Fruit fly (Drosophila melanogaster) whole organism, embryonic: Measurements from ENCODE around the gene Ada1-2.
A peak's percentile ranks its signal among the peaks of the same experiment; 100 is the strongest.

Experiments
- Atf-2 ChIP-seq: fragments of 200-800 bp; sonication (Bioruptor generic); optimal IDR thresholded peaks from 2 replicates; lab custom pipeline; 2016; ENCODE audit warnings: missing biosample characterization, missing genetic modification characterization
- Bteb2 ChIP-seq: fragments of 200-800 bp; sonication (Bioruptor generic); optimal IDR thresholded peaks from 2 replicates; lab custom pipeline; 2016; ENCODE audit warnings: missing biosample characterization, missing genetic modification characterization
- CG1024 ChIP-seq: fragments of 200-800 bp; sonication (Bioruptor generic); IDR thresholded peaks from 2 replicates; pipeline ENCODE4 v1.3.6; 2022; ENCODE audit warnings: missing biosample characterization, missing genetic modification characterization
- CG10366 ChIP-seq: fragments of 200-800 bp; sonication (Bioruptor generic); IDR thresholded peaks from 2 replicates; pipeline ENCODE4 v1.3.6; 2022; ENCODE audit warnings: missing biosample characterization, missing genetic modification characterization
- CG10565 ChIP-seq: fragments of 200-800 bp; sonication (Bioruptor generic); optimal IDR thresholded peaks from 3 replicates; lab custom pipeline; 2016; ENCODE audit warnings: missing biosample characterization, mild to moderate bottlenecking, missing genetic modification characterization
- CG10959 ChIP-seq: fragments of 200-800 bp; sonication (Bioruptor generic); IDR thresholded peaks from 2 replicates; pipeline ENCODE4 v1.3.6; 2022; ENCODE audit warnings: missing biosample characterization, missing genetic modification characterization
- CG11247 ChIP-seq: fragments of 200-800 bp; sonication (Bioruptor generic); IDR thresholded peaks from 2 replicates; pipeline ENCODE4 v1.3.6; 2022; ENCODE audit warnings: missing biosample characterization, missing genetic modification characterization
- CG12071 ChIP-seq: fragments of 200-800 bp; sonication (Bioruptor generic); optimal IDR thresholded peaks from 3 replicates; lab custom pipeline; 2018; ENCODE audit warnings: missing biosample characterization, mild to moderate bottlenecking, missing genetic modification characterization
- CG12299 ChIP-seq: fragments of 200-800 bp; sonication (Bioruptor generic); optimal IDR thresholded peaks from 2 replicates; lab custom pipeline; 2018; ENCODE audit warnings: missing biosample characterization, mild to moderate bottlenecking, missing genetic modification characterization
- CG14014 ChIP-seq: fragments of 200-800 bp; sonication (Bioruptor generic); IDR thresholded peaks from 2 replicates; pipeline ENCODE4 v1.3.6; 2022; ENCODE audit warnings: missing biosample characterization, missing genetic modification characterization
- CG14965 ChIP-seq: fragments of 200-800 bp; sonication (Bioruptor generic); optimal IDR thresholded peaks from 2 replicates; lab custom pipeline; 2016; ENCODE audit warnings: missing biosample characterization, missing genetic modification characterization, borderline replicate concordance
- CG1603 ChIP-seq: fragments of 200-800 bp; sonication (Bioruptor generic); optimal IDR thresholded peaks from 2 replicates; lab custom pipeline; 2019; ENCODE audit warnings: missing biosample characterization, mild to moderate bottlenecking, missing genetic modification characterization, moderate library complexity
- CG17385 ChIP-seq: fragments of 200-800 bp; sonication (Bioruptor generic); optimal IDR thresholded peaks from 3 replicates; lab custom pipeline; 2018; ENCODE audit warnings: missing biosample characterization, mild to moderate bottlenecking, missing genetic modification characterization
- CG18011 ChIP-seq: fragments of 200-800 bp; sonication (Bioruptor generic); optimal IDR thresholded peaks from 2 replicates; lab custom pipeline; 2017; ENCODE audit warnings: missing biosample characterization, missing genetic modification characterization, mild to moderate bottlenecking, moderate library complexity, missing genotype
- CG42726 ChIP-seq: fragments of 200-800 bp; sonication (Bioruptor generic); IDR thresholded peaks from 2 replicates; pipeline ENCODE4 v1.3.6; 2022; ENCODE audit warnings: missing biosample characterization, missing genetic modification characterization; ENCODE audit not compliant: partially characterized antibody
- CG4707 ChIP-seq: fragments of 200-800 bp; sonication (Bioruptor generic); optimal IDR thresholded peaks from 2 replicates; lab custom pipeline; 2018; ENCODE audit warnings: missing biosample characterization, mild to moderate bottlenecking, missing genetic modification characterization, moderate library complexity
- CG4820 ChIP-seq: fragments of 200-800 bp; sonication (Bioruptor generic); optimal IDR thresholded peaks from 3 replicates; lab custom pipeline; 2016; ENCODE audit warnings: missing biosample characterization, missing genetic modification characterization
- CG7928 ChIP-seq: fragments of 200-800 bp; sonication (Bioruptor generic); optimal IDR thresholded peaks from 2 replicates; lab custom pipeline; 2017; ENCODE audit warnings: missing biosample characterization, mild to moderate bottlenecking, missing genetic modification characterization
- CG8388 ChIP-seq: fragments of 200-800 bp; sonication (Bioruptor generic); optimal IDR thresholded peaks from 2 replicates; lab custom pipeline; 2019; ENCODE audit warnings: missing biosample characterization, mild to moderate bottlenecking, missing genetic modification characterization, moderate library complexity
- CG9876 ChIP-seq: fragments of 200-800 bp; sonication (Bioruptor generic); optimal IDR thresholded peaks from 2 replicates; lab custom pipeline; 2016; ENCODE audit warnings: missing biosample characterization, missing genetic modification characterization
- CTCF ChIP-seq: fragments of 200-800 bp; sonication (Bioruptor generic); optimal IDR thresholded peaks from 2 replicates; lab custom pipeline; 2017; ENCODE audit warnings: missing biosample characterization, mild to moderate bottlenecking, missing genetic modification characterization, moderate library complexity
- Chrac-16 ChIP-seq: fragments of 200-800 bp; sonication (Bioruptor generic); optimal IDR thresholded peaks from 3 replicates; lab custom pipeline; 2016; ENCODE audit warnings: missing biosample characterization, missing genetic modification characterization
- Doc3 ChIP-seq: fragments of 200-800 bp; sonication (Bioruptor generic); IDR thresholded peaks from 3 replicates; pipeline ENCODE4 v1.3.6; 2022; ENCODE audit warnings: missing biosample characterization, missing genetic modification characterization; ENCODE audit not compliant: partially characterized antibody
- Lim3 ChIP-seq: fragments of 200-800 bp; sonication (Bioruptor generic); IDR thresholded peaks from 2 replicates; pipeline ENCODE4 v1.3.6; 2022; ENCODE audit warnings: missing biosample characterization, missing genetic modification characterization
- Lpt ChIP-seq: fragments of >200 bp; optimal IDR thresholded peaks from 2 replicates; lab custom pipeline; 2018; ENCODE audit warnings: missing biosample characterization, missing genetic modification characterization
- Med ChIP-seq: fragments of 200-800 bp; sonication (Bioruptor generic); peaks from one replicate; lab custom pipeline; 2016; ENCODE audit warnings: missing biosample characterization, missing genetic modification characterization, mild to moderate bottlenecking, inconsistent platforms, moderate library complexity
- Opbp ChIP-seq: fragments of 200-800 bp; sonication (Bioruptor generic); IDR thresholded peaks from 3 replicates; pipeline ENCODE4 v1.3.6; 2022; ENCODE audit warnings: missing biosample characterization, missing genetic modification characterization; ENCODE audit not compliant: partially characterized antibody
- Rfx ChIP-seq: fragments of 200-800 bp; sonication (Bioruptor generic); IDR thresholded peaks from 2 replicates; pipeline ENCODE4 v1.3.6; 2022; ENCODE audit warnings: missing biosample characterization, missing genetic modification characterization
- amos ChIP-seq: fragments of 200-800 bp; sonication (Bioruptor generic); IDR thresholded peaks from 2 replicates; pipeline ENCODE4 v1.3.6; 2022; ENCODE audit warnings: missing biosample characterization, missing genetic modification characterization; ENCODE audit not compliant: partially characterized antibody
- az2 ChIP-seq: fragments of 200-800 bp; sonication (Bioruptor generic); optimal IDR thresholded peaks from 3 replicates; lab custom pipeline; 2016; ENCODE audit warnings: missing biosample characterization, missing genetic modification characterization
- croc ChIP-seq: fragments of 200-800 bp; sonication (Bioruptor generic); conservative IDR thresholded peaks from 3 replicates; pipeline ENCODE4 v1.3.6; 2022; ENCODE audit warnings: missing biosample characterization, missing genetic modification characterization
- danr ChIP-seq: fragments of 200-800 bp; sonication (Bioruptor generic); IDR thresholded peaks from 2 replicates; pipeline ENCODE4 v1.3.6; 2022; ENCODE audit warnings: missing biosample characterization, missing genetic modification characterization
- dimm ChIP-seq: fragments of 200-800 bp; sonication (Bioruptor generic); IDR thresholded peaks from 2 replicates; pipeline ENCODE4 v1.3.6; 2022; ENCODE audit warnings: missing biosample characterization, missing genetic modification characterization
- dmrt11E ChIP-seq: fragments of 200-800 bp; sonication (Bioruptor generic); optimal IDR thresholded peaks from 3 replicates; lab custom pipeline; 2018; ENCODE audit warnings: missing biosample characterization, mild to moderate bottlenecking, missing genetic modification characterization, moderate library complexity
- dmrt99B ChIP-seq: fragments of 200-800 bp; sonication (Bioruptor generic); optimal IDR thresholded peaks from 2 replicates; lab custom pipeline; 2018; ENCODE audit warnings: missing biosample characterization, mild to moderate bottlenecking, missing genetic modification characterization, moderate library complexity
- ftz-f1 ChIP-seq: fragments of 200-800 bp; sonication (Bioruptor generic); optimal IDR thresholded peaks from 2 replicates; lab custom pipeline; 2016; ENCODE audit warnings: missing biosample characterization, missing genetic modification characterization
- gsb ChIP-seq: fragments of 200-800 bp; sonication (Bioruptor generic); IDR thresholded peaks from 2 replicates; pipeline ENCODE4 v1.3.6; 2022; ENCODE audit warnings: missing biosample characterization, missing genetic modification characterization
- gsb-n ChIP-seq: fragments of 200-800 bp; sonication (Bioruptor generic); optimal IDR thresholded peaks from 3 replicates; lab custom pipeline; 2018; ENCODE audit warnings: missing biosample characterization, mild to moderate bottlenecking, missing genetic modification characterization
- jigr1 ChIP-seq: fragments of 200-800 bp; sonication (Bioruptor generic); IDR thresholded peaks from 3 replicates; pipeline ENCODE4 v1.3.6; 2022; ENCODE audit warnings: missing biosample characterization, missing genetic modification characterization
- nmo ChIP-seq: fragments of 200-800 bp; sonication (Bioruptor generic); optimal IDR thresholded peaks from 2 replicates; lab custom pipeline; 2018; ENCODE audit warnings: missing biosample characterization, mild to moderate bottlenecking, missing genetic modification characterization, moderate library complexity
- oc ChIP-seq: fragments of 200-800 bp; sonication (Bioruptor generic); optimal IDR thresholded peaks from 2 replicates; lab custom pipeline; 2018; ENCODE audit warnings: missing biosample characterization, mild to moderate bottlenecking, missing genetic modification characterization, moderate library complexity
- pita ChIP-seq: fragments of 200-800 bp; sonication (Bioruptor generic); optimal IDR thresholded peaks from 2 replicates; lab custom pipeline; 2017; ENCODE audit warnings: missing biosample characterization, mild to moderate bottlenecking, missing genetic modification characterization
- prd ChIP-seq, 3 experiments: fragments of >200 bp in 2 of 3; fragments of 200-800 bp in 1 of 3; sonication (Bioruptor generic) in 1 of 3; optimal IDR thresholded peaks in 2 of 3; IDR thresholded peaks in 1 of 3; 2 replicates in 2 of 3; 3 replicates in 1 of 3; pipeline versions ENCODE4 v1.3.6 to Lab custom; 2017 to 2022; ENCODE audit warnings: missing biosample characterization in 1 of 3, missing genetic modification characterization in 1 of 3
- psq ChIP-seq: fragments of 200-800 bp; sonication (Bioruptor generic); optimal IDR thresholded peaks from 2 replicates; lab custom pipeline; 2017; ENCODE audit warnings: missing biosample characterization, missing genetic modification characterization
- sens ChIP-seq: fragments of 200-800 bp; sonication (Bioruptor generic); peaks from one replicate; lab custom pipeline; 2016; ENCODE audit warnings: missing biosample characterization, missing genetic modification characterization
- sima ChIP-seq: fragments of 200-800 bp; sonication (Bioruptor generic); optimal IDR thresholded peaks from 2 replicates; lab custom pipeline; 2016; ENCODE audit warnings: missing biosample characterization, missing genetic modification characterization
- slou ChIP-seq: fragments of 200-800 bp; sonication (Bioruptor generic); optimal IDR thresholded peaks from 3 replicates; lab custom pipeline; 2016; ENCODE audit warnings: missing biosample characterization, missing genetic modification characterization
- sna ChIP-seq: fragments of 200-800 bp; sonication (Bioruptor generic); IDR thresholded peaks from 2 replicates; pipeline ENCODE4 v1.3.6; 2022; ENCODE audit warnings: missing biosample characterization, missing genetic modification characterization; ENCODE audit not compliant: partially characterized antibody
- tin ChIP-seq: fragments of 200-800 bp; sonication (Bioruptor generic); optimal IDR thresholded peaks from 3 replicates; lab custom pipeline; 2016; ENCODE audit warnings: missing biosample characterization, missing genetic modification characterization
- zen ChIP-seq: fragments of 200-800 bp; sonication (Bioruptor generic); optimal IDR thresholded peaks from 3 replicates; lab custom pipeline; 2018; ENCODE audit warnings: missing biosample characterization, mild to moderate bottlenecking, missing genetic modification characterization, moderate library complexity

Ada1-2 gene

dm6 chr2L:11948479-11948878 lies 44.2 kb upstream of the Ada1-2 start (continued):
- peak; percentile 58 for TF ChIP-seq pita (GFP tag; lab: Kevin White, UChicago)
- TF ChIP-seq CG17385, result no peak
- peak; percentile 50 for TF ChIP-seq CTCF
- TF ChIP-seq zen (tag; lab: Kevin White, UChicago), result peak; percentile 30
- TF ChIP-seq amos, result peak; percentile 24; the same call in 1 of the 2 replicates
- no peak for TF ChIP-seq CG18011
- TF ChIP-seq nmo (GFP tag; lab: Kevin White, UChicago), result no peak

- no peak for TF ChIP-seq gsb (GFP tag; lab: Robert Waterston, UW)
- TF ChIP-seq CG8388 (GFP tag; lab: Kevin White, UChicago), result peak; percentile 39
- no peak for TF ChIP-seq Lpt (GFP tag; lab: Kevin White, UChicago)
- TF ChIP-seq CG10366 (GFP tag; lab: Robert Waterston, UW), result no peak; the same call in 1 of the 2 replicates
- TF ChIP-seq Chrac-16, result peak; percentile 47
- TF ChIP-seq dmrt99B, result peak; percentile 56
- no peak for TF ChIP-seq Med
- no peak for TF ChIP-seq Bteb2
- TF ChIP-seq Lim3 (GFP tag; lab: Robert Waterston, UW), result no peak
- TF ChIP-seq dmrt11E (tag; lab: Kevin White, UChicago), result peak; percentile 73
- TF ChIP-seq CG18011, result no peak
- TF ChIP-seq Opbp (GFP tag; lab: Robert Waterston, UW), result no peak
- no peak for TF ChIP-seq ftz-f1 (GFP tag; lab: Kevin White, UChicago)
- no peak for TF ChIP-seq slou (GFP tag; lab: Kevin White, UChicago)
- no peak for TF ChIP-seq CG42726 (GFP tag; lab: Robert Waterston, UW)
- TF ChIP-seq jigr1 (GFP tag; lab: Robert Waterston, UW), result no peak
- peak; percentile 91 for TF ChIP-seq sens (GFP tag; lab: Kevin White, UChicago)
- TF ChIP-seq CG14014, result peak; percentile 50; the same call in 1 of the 2 replicates
- TF ChIP-seq CG11247 (GFP tag; lab: Robert Waterston, UW), result 0 out of 2 replicates have a peak, but pooled peaks have one; percentile 40
- no peak for TF ChIP-seq danr (GFP tag; lab: Robert Waterston, UW)
- peak; percentile 9 for TF ChIP-seq Atf-2 (GFP tag; lab: Kevin White, UChicago)
- TF ChIP-seq prd (optimal IDR thresholded peaks at IDR 0.05; lab: Kevin White, UChicago), result no peak
- TF ChIP-seq prd (GFP tag; IDR thresholded peaks at IDR 0.05; lab: Robert Waterston, UW), result peak; percentile 77
- TF ChIP-seq CG12299 (tag; lab: Kevin White, UChicago), result no peak
- no peak for TF ChIP-seq CG12071
- TF ChIP-seq CG10565 (GFP tag; lab: Kevin White, UChicago), result no peak
- TF ChIP-seq CG10959 (GFP tag; lab: Robert Waterston, UW), result peak; percentile 62
- TF ChIP-seq oc, result peak; percentile 37
- TF ChIP-seq tin (GFP tag; lab: Kevin White, UChicago), result peak; percentile 39
- TF ChIP-seq psq (GFP tag; lab: Kevin White, UChicago), result no peak
- TF ChIP-seq croc, result no peak; the same call in 2 of the 3 replicates
- TF ChIP-seq CG14965 (GFP tag; lab: Kevin White, UChicago), result no peak
- peak; percentile 30 for TF ChIP-seq CG4820 (GFP tag; lab: Kevin White, UChicago)
- no peak for TF ChIP-seq gsb-n
- TF ChIP-seq CG1024 (GFP tag; lab: Robert Waterston, UW), result peak; percentile 30; the same call in 1 of the 2 replicates
- no peak for TF ChIP-seq Doc3 (GFP tag; lab: Robert Waterston, UW)
- TF ChIP-seq Rfx (GFP tag; lab: Robert Waterston, UW), result 0 out of 2 replicates have a peak, but pooled peaks have one; percentile 8
- peak; percentile 46 for TF ChIP-seq az2
- no peak for TF ChIP-seq dimm
- peak; percentile 79 for TF ChIP-seq CG1603
- TF ChIP-seq sima (GFP tag; lab: Kevin White, UChicago), result no peak
- TF ChIP-seq CG7928 (GFP tag; lab: Kevin White, UChicago), result no peak
- TF ChIP-seq sna, result no peak
- no peak for TF ChIP-seq CG9876 (GFP tag; lab: Kevin White, UChicago)
- no peak for TF ChIP-seq CG4707 (GFP tag; lab: Kevin White, UChicago)
Measured at dm6 chr2L:11949917-11950316, 42.8 kb upstream of the Ada1-2 start.
